Worm (Caenorhabditis elegans): ENCODE data around the gene C27A7.3.

Gene C27A7.3

DNA sequence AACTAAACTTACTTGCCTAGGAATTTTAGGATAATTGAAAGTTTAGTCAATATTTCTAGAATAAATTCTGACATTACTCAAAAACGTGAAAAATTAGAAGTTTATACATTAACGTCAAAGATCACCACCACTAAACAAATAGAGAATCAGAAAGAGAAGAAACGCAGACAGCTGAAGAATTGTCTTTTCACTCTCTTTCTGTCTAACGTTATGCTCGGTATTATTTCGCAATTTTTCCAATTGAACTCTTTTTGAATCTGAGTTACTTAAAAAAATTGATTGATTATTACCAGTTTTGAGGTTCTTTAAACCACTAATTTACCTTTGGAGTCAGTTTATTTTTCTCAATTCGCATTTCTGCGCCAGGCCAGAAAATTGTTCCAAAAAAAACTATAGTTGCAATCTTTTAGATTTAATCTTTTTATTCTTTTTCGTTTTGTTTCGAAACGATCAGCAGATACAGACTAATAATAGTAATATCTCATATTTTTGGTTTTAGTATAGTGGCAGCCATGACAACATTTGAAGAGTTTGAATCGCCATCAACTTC is 39.9 kb upstream of the C27A7.3 start, which contains the start of gene nhr-154:
nhr-154 (plus strand) TSS at position 500 of the 550 bp plus-strand sequence.
- TF ChIP-seq snu-23 (GFP tag; optimal IDR thresholded peaks at IDR 0.05), result peak; percentile 30
- TF ChIP-seq nhr-71 (tag; optimal IDR thresholded peaks at IDR 0.05), result peak; percentile 27
- peak; percentile 63 for TF ChIP-seq lin-14 (GFP tag; optimal IDR thresholded peaks at IDR 0.05)
- no peak for TF ChIP-seq lin-39 (tag; optimal IDR thresholded peaks at IDR 0.05)
- peak in 1 of 3 experiments; percentile 19 for TF ChIP-seq dpl-1 (GFP tag; optimal IDR thresholded peaks at IDR 0.05)
- peak in 1 of 2 experiments; percentile 42 for TF ChIP-seq lsy-2 (tag; optimal IDR thresholded peaks at IDR 0.05)
- no peak for TF ChIP-seq nhr-237 (tag; optimal IDR thresholded peaks at IDR 0.05)
- peak; percentile 54 for TF ChIP-seq zip-4 (GFP tag; optimal IDR thresholded peaks at IDR 0.05)
- TF ChIP-seq efl-1 (optimal IDR thresholded peaks at IDR 0.05), result peak; percentile 31 to 32
- peak in 1 of 2 experiments; percentile 70 for TF ChIP-seq efl-1 (GFP tag; optimal IDR thresholded peaks at IDR 0.05 in 1 of 2)
- TF ChIP-seq blmp-1 (tag; optimal IDR thresholded peaks at IDR 0.05), result peak; percentile 25
- peak in 1 of 2 experiments; percentile 8 for TF ChIP-seq lin-35 (GFP tag; optimal IDR thresholded peaks at IDR 0.05)
- TF ChIP-seq skn-1 (tag; optimal IDR thresholded peaks at IDR 0.05), result peak; percentile 75
- TF ChIP-seq mep-1 (tag; optimal IDR thresholded peaks at IDR 0.05), result peak; percentile 11
- TF ChIP-seq unc-98 (GFP tag; IDR thresholded peaks at IDR 0.05), result no peak
- peak; percentile 43 for TF ChIP-seq snpc-4 (tag; optimal IDR thresholded peaks at IDR 0.05)
- TF ChIP-seq nhr-20 (tag; optimal IDR thresholded peaks at IDR 0.05), result peak; percentile 60
- TF ChIP-seq nhr-28 (tag; optimal IDR thresholded peaks at IDR 0.05), result no peak

DNA sequence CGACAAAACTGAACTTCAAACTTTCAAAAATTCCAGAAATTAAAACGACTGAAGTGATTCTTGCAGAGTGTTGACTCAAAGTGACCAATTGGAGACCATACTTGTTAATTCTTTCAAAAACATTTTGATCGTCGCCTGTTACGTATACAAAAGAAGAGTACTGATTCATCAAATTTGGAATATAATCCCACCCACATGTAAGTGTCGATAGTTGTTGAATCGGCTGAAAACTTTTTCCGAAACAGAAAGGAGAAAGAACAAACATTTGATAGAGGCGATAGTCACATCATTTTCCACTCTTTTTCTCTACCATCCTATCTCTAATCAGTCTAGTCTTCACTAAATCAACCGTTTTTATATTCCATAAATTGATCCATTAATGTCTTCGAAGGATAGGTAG is 36.8 kb upstream of the C27A7.3 start, which contains the start of gene nhr-153:
nhr-153 (plus strand) TSS at position 301 of the 400 bp plus-strand sequence.
- TF ChIP-seq pax-3 (tag; optimal IDR thresholded peaks at IDR 0.05) (no peak), snu-23 (GFP tag; optimal IDR thresholded peaks at IDR 0.05) (peak; percentile 10), aha-1 (tag; optimal IDR thresholded peaks at IDR 0.05) (no peak), lin-35 (GFP tag; optimal IDR thresholded peaks at IDR 0.05) (peak in 1 of 2 experiments; percentile 11), hlh-17 (GFP tag; optimal IDR thresholded peaks at IDR 0.05; ENCODE audit: borderline replicate concordance) (no peak), mdl-1 (tag; optimal IDR thresholded peaks at IDR 0.05) (no peak), nhr-85 (tag) (no peak), grh-1 (GFP tag; IDR thresholded peaks at IDR 0.05) (no peak), egl-13 (tag; optimal IDR thresholded peaks at IDR 0.05) (no peak), nhr-11 (tag; optimal IDR thresholded peaks at IDR 0.05) (no peak), nhr-19 (GFP tag; conservative IDR thresholded peaks at IDR 0.05) (no peak), efl-1 (optimal IDR thresholded peaks at IDR 0.05) (no peak), efl-1 (GFP tag; optimal IDR thresholded peaks at IDR 0.05 in 1 of 2) (no peak), hpl-2 (GFP tag; optimal IDR thresholded peaks at IDR 0.05) (no peak), ama-1 (optimal IDR thresholded peaks at IDR 0.05) (no peak), mef-2 (tag; optimal IDR thresholded peaks at IDR 0.05) (no peak), fos-1 (tag; optimal IDR thresholded peaks at IDR 0.05) (no peak)

DNA sequence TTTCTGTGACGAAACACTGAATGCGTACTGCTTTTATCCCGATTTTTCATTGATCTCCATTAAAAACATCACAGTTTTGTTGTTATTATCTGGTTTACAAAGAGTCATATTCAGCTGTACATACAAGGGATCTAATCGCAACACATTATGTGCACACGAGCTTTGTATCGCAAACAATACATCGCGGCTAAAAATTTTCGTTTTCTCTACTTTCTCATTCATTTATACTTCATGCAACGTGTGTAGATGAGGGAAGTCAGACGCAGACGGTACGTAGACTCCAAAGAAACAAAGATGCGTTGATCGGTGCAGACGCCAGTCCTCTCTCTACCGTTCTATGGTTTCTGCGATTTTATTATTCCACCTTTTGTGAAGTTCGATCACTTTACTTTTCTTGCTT is 33.9 kb upstream of the C27A7.3 start, which contains the start of gene nhr-136:
nhr-136 (plus strand) TSS at position 301 of the 400 bp plus-strand sequence.
- TF ChIP-seq ztf-4 (tag; optimal IDR thresholded peaks at IDR 0.05), result no peak
- no peak for TF ChIP-seq zag-1 (tag; optimal IDR thresholded peaks at IDR 0.05)
- TF ChIP-seq grh-1 (GFP tag; IDR thresholded peaks at IDR 0.05), result no peak
- TF ChIP-seq lsy-2 (tag; optimal IDR thresholded peaks at IDR 0.05), result peak in 1 of 2 experiments; percentile 5
- peak; percentile 34 for TF ChIP-seq lin-14 (GFP tag; optimal IDR thresholded peaks at IDR 0.05)
- TF ChIP-seq mdl-1 (tag; optimal IDR thresholded peaks at IDR 0.05), result no peak
- no peak for TF ChIP-seq dpl-1 (GFP tag; optimal IDR thresholded peaks at IDR 0.05)
- TF ChIP-seq efl-1 (optimal IDR thresholded peaks at IDR 0.05), result no peak
- peak in 1 of 2 experiments; percentile 53 for TF ChIP-seq efl-1 (GFP tag; optimal IDR thresholded peaks at IDR 0.05 in 1 of 2)
- no peak for TF ChIP-seq mef-2 (tag; optimal IDR thresholded peaks at IDR 0.05)
- peak; percentile 7 for TF ChIP-seq snu-23 (GFP tag; optimal IDR thresholded peaks at IDR 0.05)
- TF ChIP-seq hlh-17 (GFP tag; optimal IDR thresholded peaks at IDR 0.05; ENCODE audit: borderline replicate concordance), result no peak
- TF ChIP-seq pax-3 (tag; optimal IDR thresholded peaks at IDR 0.05), result no peak
- TF ChIP-seq lin-13 (GFP tag; optimal IDR thresholded peaks at IDR 0.05), result no peak
- peak; percentile 75 for TF ChIP-seq blmp-1 (tag; optimal IDR thresholded peaks at IDR 0.05)
- TF ChIP-seq lin-35 (GFP tag; optimal IDR thresholded peaks at IDR 0.05), result peak in 1 of 2 experiments; percentile 47
- TF ChIP-seq C04F5.9 (tag; optimal IDR thresholded peaks at IDR 0.05), result no peak
- TF ChIP-seq nhr-20 (tag; optimal IDR thresholded peaks at IDR 0.05), result peak; percentile 21
- peak in 1 of 3 experiments; percentile 18 for TF ChIP-seq ceh-82 (tag; optimal IDR thresholded peaks at IDR 0.05)
